Worm (Caenorhabditis elegans) whole organism, young adult: ENCODE data around the gene sptl-3.
A peak's percentile ranks its signal among the peaks of the same experiment; 100 is the strongest.

Source experiments
- B0019.2 ChIP-seq: fragments of 200-800 bp; sonication (Bioruptor generic); conservative IDR thresholded peaks from 2 replicates; pipeline ENCODE4 v1.3.6; 2022; ENCODE audit warnings: missing genetic modification reagents, missing genetic modification characterization, missing compliant biosample characterization
- B0336.3 ChIP-seq: fragments of 200-800 bp; sonication (Bioruptor generic); IDR thresholded peaks from 2 replicates; pipeline ENCODE4 v1.3.6; 2022; ENCODE audit warnings: missing genetic modification characterization, missing compliant biosample characterization
- C17E4.6 ChIP-seq: fragments of 200-800 bp; sonication (Bioruptor generic); IDR thresholded peaks from 2 replicates; pipeline ENCODE4 v1.3.6; 2022; ENCODE audit warnings: missing genetic modification reagents, missing genetic modification characterization, missing compliant biosample characterization
- F22D6.2 ChIP-seq: sonication (generic microtip); optimal IDR thresholded peaks from 2 replicates; lab custom pipeline; 2016; ENCODE audit warnings: mild to moderate bottlenecking, missing genetic modification characterization, missing compliant biosample characterization
- F33H1.4 ChIP-seq: fragments of 200-800 bp; sonication (Bioruptor generic); IDR thresholded peaks from 2 replicates; pipeline ENCODE4 v1.3.6; 2022; ENCODE audit warnings: missing genetic modification reagents, missing genetic modification characterization, missing compliant biosample characterization
- F37B4.10 ChIP-seq: fragments of 200-800 bp; sonication (Bioruptor generic); IDR thresholded peaks from 2 replicates; pipeline ENCODE4 v1.3.6; 2022; ENCODE audit warnings: missing genetic modification characterization, missing compliant biosample characterization
- F52B5.7 ChIP-seq: sonication (generic microtip); optimal IDR thresholded peaks from 2 replicates; lab custom pipeline; 2016; ENCODE audit warnings: mild to moderate bottlenecking, missing genetic modification characterization, missing compliant biosample characterization
- T07F8.4 ChIP-seq: sonication (generic microtip); optimal IDR thresholded peaks from 2 replicates; lab custom pipeline; 2016; ENCODE audit warnings: mild to moderate bottlenecking, missing genetic modification characterization, moderate library complexity, missing compliant biosample characterization
- T26A5.8 ChIP-seq: sonication (generic microtip); optimal IDR thresholded peaks from 2 replicates; lab custom pipeline; 2016; ENCODE audit warnings: missing genetic modification characterization, missing compliant biosample characterization
- Y67H2A.10 ChIP-seq: fragments of 200-800 bp; sonication (Bioruptor generic); conservative IDR thresholded peaks from 2 replicates; pipeline ENCODE4 v1.3.6; 2022; ENCODE audit warnings: missing genetic modification reagents, missing genetic modification characterization, missing compliant biosample characterization
- Y79H2A.3 ChIP-seq: fragments of 200-800 bp; sonication (Bioruptor generic); conservative IDR thresholded peaks from 2 replicates; pipeline ENCODE4 v1.3.6; 2022; ENCODE audit warnings: missing genetic modification reagents, missing genetic modification characterization, missing compliant biosample characterization
- Y95B8A.8 ChIP-seq: fragments of 200-800 bp; sonication (Bioruptor generic); IDR thresholded peaks from 2 replicates; pipeline ENCODE4 v1.3.6; 2022; ENCODE audit warnings: missing genetic modification reagents, missing genetic modification characterization, missing compliant biosample characterization
- akir-1 ChIP-seq: fragments of 200-800 bp; sonication (Bioruptor generic); optimal IDR thresholded peaks from 2 replicates; lab custom pipeline; 2018; ENCODE audit warnings: mild to moderate bottlenecking, missing genetic modification characterization, moderate library complexity, missing compliant biosample characterization
- aptf-3 ChIP-seq: fragments of 200-800 bp; sonication (Bioruptor generic); IDR thresholded peaks from 2 replicates; pipeline ENCODE4 v1.3.6; 2022; ENCODE audit warnings: missing genetic modification characterization, missing compliant biosample characterization
- atf-7 ChIP-seq: sonication (generic microtip); optimal IDR thresholded peaks from 2 replicates; lab custom pipeline; 2017; ENCODE audit warnings: mild to moderate bottlenecking, missing genetic modification characterization, missing compliant biosample characterization
- attf-3 ChIP-seq: fragments of 200-800 bp; sonication (Bioruptor generic); conservative IDR thresholded peaks from 2 replicates; pipeline ENCODE4 v1.3.6; 2022; ENCODE audit warnings: missing genetic modification reagents, missing genetic modification characterization, missing compliant biosample characterization
- bed-1 ChIP-seq: fragments of 200-800 bp; sonication (Bioruptor generic); IDR thresholded peaks from 2 replicates; pipeline ENCODE4 v1.3.6; 2022; ENCODE audit warnings: missing genetic modification reagents, missing genetic modification characterization, missing compliant biosample characterization
- ccch-3 ChIP-seq: fragments of 200-800 bp; sonication (Bioruptor generic); optimal IDR thresholded peaks from 2 replicates; lab custom pipeline; 2018; ENCODE audit warnings: mild to moderate bottlenecking, missing genetic modification characterization, missing compliant biosample characterization
- cebp-2 ChIP-seq: fragments of 200-800 bp; sonication (Bioruptor generic); IDR thresholded peaks from 2 replicates; pipeline ENCODE4 v1.3.6; 2022; ENCODE audit warnings: missing genetic modification characterization, missing compliant biosample characterization
- ceh-100 ChIP-seq: fragments of 200-800 bp; sonication (Bioruptor generic); IDR thresholded peaks from 2 replicates; pipeline ENCODE4 v1.3.6; 2022; ENCODE audit warnings: missing genetic modification reagents, missing genetic modification characterization, missing compliant biosample characterization
- ceh-58 ChIP-seq: fragments of 200-800 bp; sonication (Bioruptor generic); IDR thresholded peaks from 2 replicates; pipeline ENCODE4 v1.3.6; 2022; ENCODE audit warnings: missing genetic modification characterization, missing compliant biosample characterization
- egrh-3 ChIP-seq: fragments of 200-800 bp; sonication (Bioruptor generic); IDR thresholded peaks from 2 replicates; pipeline ENCODE4 v1.3.6; 2022; ENCODE audit warnings: missing genetic modification reagents, missing genetic modification characterization, missing compliant biosample characterization
- ets-4 ChIP-seq: fragments of 200-800 bp; sonication (Bioruptor generic); optimal IDR thresholded peaks from 2 replicates; lab custom pipeline; 2018; ENCODE audit warnings: mild to moderate bottlenecking, missing genetic modification characterization, missing compliant biosample characterization
- fkh-3 ChIP-seq: sonication (generic microtip); optimal IDR thresholded peaks from 2 replicates; lab custom pipeline; 2016; ENCODE audit warnings: mild to moderate bottlenecking, missing genetic modification characterization, missing compliant biosample characterization
- hmg-1.2 ChIP-seq: fragments of 200-800 bp; sonication (Bioruptor generic); IDR thresholded peaks from 2 replicates; pipeline ENCODE4 v1.3.6; 2022; ENCODE audit warnings: missing genetic modification reagents, missing genetic modification characterization, missing compliant biosample characterization
- hmg-20 ChIP-seq: fragments of 200-800 bp; sonication (Bioruptor generic); IDR thresholded peaks from 2 replicates; pipeline ENCODE4 v1.3.6; 2022; ENCODE audit warnings: missing genetic modification reagents, missing genetic modification characterization, missing compliant biosample characterization
- hrde-1 ChIP-seq: sonication (generic microtip); optimal IDR thresholded peaks from 2 replicates; lab custom pipeline; 2016; ENCODE audit warnings: missing genetic modification characterization, mild to moderate bottlenecking, missing compliant biosample characterization, moderate library complexity, missing genotype, missing genetic modification reagents, borderline replicate concordance
- let-526 ChIP-seq: fragments of 200-800 bp; sonication (Bioruptor generic); IDR thresholded peaks from 2 replicates; pipeline ENCODE4 v1.3.6; 2022; ENCODE audit warnings: missing genetic modification reagents, missing genetic modification characterization, missing compliant biosample characterization
- lin-26 ChIP-seq: fragments of 200-800 bp; sonication (Bioruptor generic); IDR thresholded peaks from 2 replicates; pipeline ENCODE4 v1.3.6; 2022; ENCODE audit warnings: missing genetic modification reagents, missing genetic modification characterization, missing compliant biosample characterization
- lsl-1 ChIP-seq: fragments of 200-800 bp; sonication (Bioruptor generic); optimal IDR thresholded peaks from 2 replicates; lab custom pipeline; 2018; ENCODE audit warnings: mild to moderate bottlenecking, missing genetic modification characterization, moderate library complexity, missing compliant biosample characterization
- lsy-27 ChIP-seq: sonication (generic microtip); optimal IDR thresholded peaks from 2 replicates; lab custom pipeline; 2017; ENCODE audit warnings: missing genetic modification characterization, mild to moderate bottlenecking, missing compliant biosample characterization, antibody characterized with exemption, missing genotype, borderline replicate concordance; ENCODE audit not compliant: insufficient read depth
- mes-4 ChIP-seq: sonication (generic microtip); optimal IDR thresholded peaks from 2 replicates; lab custom pipeline; 2016; ENCODE audit warnings: missing genotype, missing genetic modification characterization, missing compliant biosample characterization
- nfya-2 ChIP-seq: fragments of 200-800 bp; sonication (Bioruptor generic); IDR thresholded peaks from 2 replicates; pipeline ENCODE4 v1.3.6; 2022; ENCODE audit warnings: missing genetic modification reagents, missing genetic modification characterization, missing compliant biosample characterization
- nfyb-1 ChIP-seq: fragments of 200-800 bp; sonication (Bioruptor generic); IDR thresholded peaks from 2 replicates; pipeline ENCODE4 v1.3.6; 2022; ENCODE audit warnings: missing genetic modification reagents, missing genetic modification characterization, missing compliant biosample characterization
- nhr-120 ChIP-seq: fragments of 200-800 bp; sonication (Bioruptor generic); IDR thresholded peaks from 2 replicates; pipeline ENCODE4 v1.3.6; 2022; ENCODE audit warnings: missing genetic modification characterization, missing compliant biosample characterization
- nhr-27 ChIP-seq: fragments of 200-800 bp; sonication (Bioruptor generic); optimal IDR thresholded peaks from 2 replicates; lab custom pipeline; 2018; ENCODE audit warnings: mild to moderate bottlenecking, missing genetic modification characterization, moderate library complexity, missing compliant biosample characterization
- nhr-80 ChIP-seq: sonication (generic microtip); optimal IDR thresholded peaks from 2 replicates; lab custom pipeline; 2016; ENCODE audit warnings: missing genetic modification characterization, missing compliant biosample characterization
- pbrm-1 ChIP-seq: fragments of 200-800 bp; sonication (Bioruptor generic); IDR thresholded peaks from 2 replicates; pipeline ENCODE4 v1.3.6; 2022; ENCODE audit warnings: missing genetic modification reagents, missing genetic modification characterization, missing compliant biosample characterization
- sdz-38 ChIP-seq: sonication (generic microtip); optimal IDR thresholded peaks from 2 replicates; lab custom pipeline; 2016; ENCODE audit warnings: missing genotype, missing genetic modification characterization, missing compliant biosample characterization
- somi-1 ChIP-seq: fragments of 200-800 bp; sonication (Bioruptor generic); optimal IDR thresholded peaks from 2 replicates; lab custom pipeline; 2018; ENCODE audit warnings: mild to moderate bottlenecking, missing genetic modification characterization, missing compliant biosample characterization
- tbx-9 ChIP-seq: sonication (generic microtip); optimal IDR thresholded peaks from 2 replicates; lab custom pipeline; 2016; ENCODE audit warnings: borderline replicate concordance, missing genetic modification characterization, inconsistent platforms, missing compliant biosample characterization
- unc-130 ChIP-seq: sonication (generic microtip); optimal IDR thresholded peaks from 2 replicates; lab custom pipeline; 2016; ENCODE audit warnings: missing genetic modification reagents, missing genetic modification characterization, missing compliant biosample characterization
- ztf-22 ChIP-seq: fragments of 200-800 bp; sonication (Bioruptor generic); optimal IDR thresholded peaks from 2 replicates; lab custom pipeline; 2018; ENCODE audit warnings: mild to moderate bottlenecking, missing genetic modification characterization, moderate library complexity, missing compliant biosample characterization
- ztf-26 ChIP-seq: sonication (generic microtip); optimal IDR thresholded peaks from 2 replicates; lab custom pipeline; 2017; ENCODE audit warnings: missing genetic modification characterization, missing compliant biosample characterization
- ztf-3 ChIP-seq: fragments of 200-800 bp; sonication (Bioruptor generic); optimal IDR thresholded peaks from 2 replicates; lab custom pipeline; 2018; ENCODE audit warnings: mild to moderate bottlenecking, missing genetic modification characterization, missing compliant biosample characterization

sptl-3 gene

ce11 chrV:13902495-13902894 is 9.4 kb downstream of the sptl-3 start, which contains the start of gene C06B3.1:
TSS of gene C06B3.1 (plus strand) at chrV:13902795.
- TF ChIP-seq T07F8.4 (tag; lab: Kevin White, UChicago) (no peak), attf-3 (no peak), lin-26 (GFP tag; lab: Robert Waterston, UW) (no peak), F37B4.10 (no peak), nhr-120 (GFP tag; lab: Robert Waterston, UW) (no peak), ztf-22 (GFP tag; lab: Kevin White, UChicago) (no peak), pbrm-1 (GFP tag; lab: Robert Waterston, UW) (no peak), lsy-27 (tag; lab: Kevin White, UChicago) (no peak), lsl-1 (no peak), hmg-20 (GFP tag; lab: Robert Waterston, UW) (no peak), B0019.2 (no peak), fkh-3 (tag; lab: Kevin White, UChicago) (no peak)
- TF ChIP-seq, all 124 proteins: peak for 0

ce11 chrV:13904446-13904845 is 11.3 kb downstream of the sptl-3 start, which contains the start of gene stdh-3:
TSS of gene stdh-3 (plus strand) at chrV:13904611.
- TF ChIP-seq atf-7 (tag; lab: Kevin White, UChicago) (no peak), ceh-58 (GFP tag; lab: Robert Waterston, UW) (no peak), mes-4 (tag; lab: Kevin White, UChicago) (no peak), egrh-3 (GFP tag; lab: Robert Waterston, UW) (no peak), aptf-3 (no peak), nfyb-1 (GFP tag; lab: Robert Waterston, UW) (no peak), F37B4.10 (no peak), tbx-9 (tag; lab: Kevin White, UChicago) (no peak), bed-1 (GFP tag; lab: Robert Waterston, UW) (no peak)

ce11 chrV:13906166-13906565 is 13.0 kb downstream of the sptl-3 start, which contains the start of gene stdh-1:
TSS of gene stdh-1 (plus strand) at chrV:13906492.
- peak; percentile 62; the same call in 1 of the 2 replicates for TF ChIP-seq hmg-1.2
- TF ChIP-seq F33H1.4 = no peak
- no peak for TF ChIP-seq somi-1 (GFP tag; lab: Kevin White, UChicago)
- TF ChIP-seq nhr-80 (tag; lab: Kevin White, UChicago) = peak; percentile 6

- TF ChIP-seq Y79H2A.3 (GFP tag; lab: Robert Waterston, UW) (peak; percentile 64; the same call in 1 of the 2 replicates), ztf-26 (tag; lab: Kevin White, UChicago) (peak; percentile 86), akir-1 (GFP tag; lab: Kevin White, UChicago) (no peak), C17E4.6 (GFP tag; lab: Robert Waterston, UW) (0 out of 2 replicates have a peak, but pooled peaks have one; percentile 34), sdz-38 (tag; lab: Kevin White, UChicago) (no peak), ccch-3 (GFP tag; lab: Kevin White, UChicago) (no peak), cebp-2 (0 out of 2 replicates have a peak, but pooled peaks have one; percentile 58), F52B5.7 (tag; lab: Kevin White, UChicago) (peak; percentile 92), let-526 (GFP tag; lab: Robert Waterston, UW) (peak; percentile 84), T26A5.8 (no peak), Y95B8A.8 (GFP tag; lab: Robert Waterston, UW) (peak; percentile 88), somi-1 (GFP tag; lab: Kevin White, UChicago) (peak; percentile 88), unc-130 (GFP tag; lab: Kevin White, UChicago) (no peak), F22D6.2 (tag; lab: Kevin White, UChicago) (peak; percentile 56), nhr-27 (tag; lab: Kevin White, UChicago) (no peak), ceh-100 (GFP tag; lab: Robert Waterston, UW) (peak; percentile 54; the same call in 1 of the 2 replicates), B0336.3 (GFP tag; lab: Robert Waterston, UW) (peak; percentile 96), Y67H2A.10 (GFP tag; lab: Robert Waterston, UW) (peak; percentile 54; the same call in 1 of the 2 replicates), hrde-1 (tag; lab: Kevin White, UChicago) (no peak), ztf-3 (peak; percentile 47), ets-4 (GFP tag; lab: Kevin White, UChicago) (peak; percentile 81), nfya-2 (GFP tag; lab: Robert Waterston, UW) (no peak)
Observed at ce11 chrV:13907557-13908104, 14.5 kb downstream of the sptl-3 start.
